Worm (Caenorhabditis elegans) whole organism, midembryonic: ENCODE results near the gene fmo-2.

Experiments
- T22C8.4 ChIP-seq: fragments of 200-800 bp; sonication (Bioruptor generic); IDR thresholded peaks from 2 replicates; pipeline ENCODE4 v1.3.6; 2022; ENCODE audit warnings: missing genetic modification characterization, missing compliant biosample characterization
- cog-1 ChIP-seq: sonication (generic microtip); optimal IDR thresholded peaks from 2 replicates; lab custom pipeline; 2016; ENCODE audit warnings: missing genetic modification characterization, missing compliant biosample characterization
- flt-1 ChIP-seq: fragments of 200-800 bp; sonication (Bioruptor generic); IDR thresholded peaks from 2 replicates; pipeline ENCODE4 v1.3.6; 2022; ENCODE audit warnings: missing genetic modification characterization, missing compliant biosample characterization
- med-1 ChIP-seq: sonication (generic microtip); optimal IDR thresholded peaks from 2 replicates; lab custom pipeline; 2017; ENCODE audit warnings: missing genetic modification characterization, mild to moderate bottlenecking, missing compliant biosample characterization, antibody characterized with exemption, missing genetic modification reagents; ENCODE audit not compliant: insufficient read depth
- ref-1 ChIP-seq: fragments of 200-800 bp; sonication (Bioruptor generic); conservative IDR thresholded peaks from 2 replicates; pipeline ENCODE4 v1.3.6; 2022; ENCODE audit warnings: missing genetic modification reagents, missing genetic modification characterization, missing compliant biosample characterization
- ztf-29 ChIP-seq: fragments of 200-800 bp; sonication (Bioruptor generic); IDR thresholded peaks from 2 replicates; pipeline ENCODE4 v1.3.6; 2022; ENCODE audit warnings: missing genetic modification reagents, missing genetic modification characterization, missing compliant biosample characterization

DNA sequence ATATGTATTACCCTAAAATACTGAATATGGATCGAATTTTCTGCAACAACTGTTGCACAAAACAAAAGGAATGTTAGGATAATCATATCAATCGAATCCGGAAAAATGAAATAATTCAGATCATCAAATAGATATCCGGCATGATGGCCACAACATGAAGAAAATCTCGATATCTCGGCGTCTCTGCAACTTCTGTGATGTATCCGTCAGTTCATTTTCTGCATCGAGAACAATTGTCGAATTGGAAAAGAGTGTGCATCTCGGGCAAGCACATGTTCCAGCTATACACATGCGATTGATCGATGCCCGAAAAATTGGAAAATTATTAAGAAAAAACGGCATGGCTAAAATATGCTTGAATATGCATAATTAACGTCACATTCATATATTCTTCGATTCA lies 3.4 kb downstream of the fmo-2 start, which contains the start of the genes K08C7.6 and R102.1:
- TF ChIP-seq ref-1 (GFP tag; lab: Robert Waterston, UW) (no peak), cog-1 (tag; lab: Kevin White, UChicago) (no peak), med-1 (GFP tag; lab: Kevin White, UChicago) (no peak), ztf-29 (no peak), T22C8.4 (GFP tag; lab: Robert Waterston, UW) (no peak), flt-1 (GFP tag; lab: Robert Waterston, UW) (no peak)
